Fruit fly (Drosophila melanogaster): ENCODE data around the gene CG10866.

DNA sequence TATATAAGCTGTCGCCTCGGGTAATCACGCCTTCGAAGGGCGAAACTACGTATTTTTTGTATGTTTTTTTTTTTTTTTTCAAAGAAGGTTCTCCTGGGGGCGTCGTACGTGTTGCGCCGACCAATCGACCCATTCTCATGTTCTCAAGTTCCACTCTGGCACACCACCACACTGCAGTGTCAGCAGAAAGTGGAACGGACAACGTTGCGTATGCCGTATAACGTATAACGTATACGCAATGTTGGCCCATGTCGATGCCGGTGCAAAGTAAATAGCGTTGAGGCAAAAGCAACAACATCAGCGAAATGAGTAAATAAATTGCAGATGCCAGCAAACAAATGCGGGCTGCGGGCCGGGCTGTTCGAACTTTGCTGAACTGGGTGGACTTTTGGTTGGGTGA is 25.7 kb downstream of the CG10866 start:
- TF ChIP-seq Dll (optimal IDR thresholded peaks at IDR 0.05) (no peak), pan (optimal IDR thresholded peaks at IDR 0.05) (no peak), CG8478 (optimal IDR thresholded peaks at IDR 0.05) (no peak), psq (optimal IDR thresholded peaks at IDR 0.05) (no peak), usp (GFP tag; optimal IDR thresholded peaks at IDR 0.05) (no peak)

Data from whole organism.